Fruit fly (Drosophila melanogaster) Kc167 (cell line): ENCODE measurements around the gene PDZ-GEF.

Experiments used
- Myc ChIP-seq: fragments of >200 bp; optimal IDR thresholded peaks from 2 replicates; lab custom pipeline; 2017; ENCODE audit warnings: missing external identifiers
- Sin3A ChIP-seq: fragments of >200 bp; optimal IDR thresholded peaks from 2 replicates; lab custom pipeline; 2018; ENCODE audit warnings: missing external identifiers
- h ChIP-seq: fragments of >200 bp; optimal IDR thresholded peaks from 3 replicates; lab custom pipeline; 2018; ENCODE audit warnings: missing external identifiers
- insv ChIP-seq: fragments of >200 bp; optimal IDR thresholded peaks from 3 replicates; lab custom pipeline; 2018; ENCODE audit warnings: missing external identifiers
- psq ChIP-seq: fragments of >200 bp; optimal IDR thresholded peaks from 2 replicates; lab custom pipeline; 2017; ENCODE audit warnings: missing external identifiers
- ttk ChIP-seq: sonication (Bioruptor generic); optimal IDR thresholded peaks from 2 replicates; lab custom pipeline; 2017; ENCODE audit warnings: missing external identifiers

PDZ-GEF gene

DNA sequence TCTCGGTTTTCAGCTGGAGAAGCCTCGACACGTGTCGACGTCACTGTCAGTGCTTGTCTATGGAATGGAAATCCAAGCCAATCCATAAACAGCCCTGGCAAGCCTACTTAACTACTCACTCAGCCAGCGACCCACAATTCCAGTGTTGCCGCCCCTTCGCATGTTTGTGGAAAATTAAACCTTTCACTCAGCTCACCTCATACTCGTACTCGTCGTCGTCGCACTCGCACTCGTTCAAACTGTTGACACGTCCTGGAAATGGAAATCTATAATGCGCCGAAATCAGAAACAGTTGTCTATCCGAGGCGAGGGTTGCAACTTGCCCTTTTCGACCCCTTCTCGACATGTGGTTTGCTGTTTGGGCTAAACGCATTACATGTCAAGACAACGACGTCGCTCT is 4.5 kb upstream of the PDZ-GEF start:
- TF ChIP-seq psq (lab: Kevin White, UChicago) (no peak), Sin3A (lab: Kevin White, UChicago) (no peak), insv (lab: Kevin White, UChicago) (no peak)

DNA sequence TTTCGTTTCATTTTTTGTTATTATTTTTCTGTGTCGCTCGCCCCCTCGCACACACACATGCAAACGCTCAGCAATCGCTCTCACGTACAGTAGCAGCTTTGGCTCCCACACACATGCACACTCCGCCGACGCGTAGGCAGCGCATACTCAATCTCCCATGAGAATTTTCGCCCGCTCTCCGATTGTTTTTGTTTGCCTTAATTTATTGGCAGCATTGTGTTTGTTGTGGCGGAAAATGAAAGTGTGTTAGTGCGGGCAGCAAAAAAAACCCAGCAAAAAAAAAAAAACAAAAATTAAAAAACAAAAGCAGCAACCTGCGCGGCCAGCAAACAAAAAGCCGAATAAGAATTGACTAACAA is 798 bp downstream of the PDZ-GEF start:
- TF ChIP-seq insv (lab: Kevin White, UChicago) (no peak), Myc (no peak), Sin3A (lab: Kevin White, UChicago) (no peak), ttk (lab: Kevin White, UChicago) (no peak)

- TF ChIP-seq Myc (no peak), Sin3A (lab: Kevin White, UChicago) (no peak), h (lab: Kevin White, UChicago) (no peak), ttk (lab: Kevin White, UChicago) (no peak), insv (lab: Kevin White, UChicago) (no peak), psq (lab: Kevin White, UChicago) (no peak)
Observed at dm6 chr2L:6337843-6338366, 14.3 kb downstream of the PDZ-GEF start.

dm6 chr2L:6338367-6338975 is 14.9 kb downstream of the PDZ-GEF start, which contains the start of the genes Pez and Cpr:
Gene Pez, minus strand, starts transcription at chr2L:6338671.
Gene Cpr, plus strand, starts transcription at chr2L:6338836.
- no peak for TF ChIP-seq Myc

- no peak for TF ChIP-seq ttk (lab: Kevin White, UChicago)
- no peak for TF ChIP-seq insv (lab: Kevin White, UChicago)
Observed at dm6 chr2L:6339010-6339897, 15.7 kb downstream of the PDZ-GEF start.

- no peak for TF ChIP-seq Myc
- TF ChIP-seq Sin3A (lab: Kevin White, UChicago) = no peak
- no peak for TF ChIP-seq insv (lab: Kevin White, UChicago)
- TF ChIP-seq h (lab: Kevin White, UChicago) = no peak
- no peak for TF ChIP-seq psq (lab: Kevin White, UChicago)
- no peak for TF ChIP-seq ttk (lab: Kevin White, UChicago)
Observed at dm6 chr2L:6340222-6340725, 16.7 kb downstream of the PDZ-GEF start.

DNA sequence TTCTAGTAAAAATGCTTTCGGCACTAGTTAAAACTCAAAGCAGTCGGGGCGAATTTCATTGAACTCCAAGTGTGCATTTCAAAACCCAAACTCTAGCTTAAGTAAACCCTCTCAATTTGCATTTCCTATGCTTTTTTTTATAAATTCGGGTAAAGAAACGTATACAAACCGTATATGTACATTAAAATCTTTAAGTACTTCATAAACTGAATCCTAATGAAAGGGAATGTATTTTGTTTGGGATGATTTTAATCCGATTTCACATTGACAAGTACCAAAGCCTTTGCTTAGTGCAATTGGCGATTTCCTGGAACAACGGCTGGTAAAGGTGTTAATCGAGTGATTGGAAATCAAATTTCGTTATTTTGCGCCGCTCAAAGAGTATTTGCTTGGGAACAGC is 17.7 kb downstream of the PDZ-GEF start:
- no peak for TF ChIP-seq ttk (lab: Kevin White, UChicago)
- no peak for TF ChIP-seq insv (lab: Kevin White, UChicago)

- TF ChIP-seq ttk (lab: Kevin White, UChicago) (no peak), Sin3A (lab: Kevin White, UChicago) (no peak), h (lab: Kevin White, UChicago) (no peak), Myc (no peak), psq (lab: Kevin White, UChicago) (no peak), insv (lab: Kevin White, UChicago) (no peak)
Observed at dm6 chr2L:6343084-6343873, 19.7 kb downstream of the PDZ-GEF start.

DNA sequence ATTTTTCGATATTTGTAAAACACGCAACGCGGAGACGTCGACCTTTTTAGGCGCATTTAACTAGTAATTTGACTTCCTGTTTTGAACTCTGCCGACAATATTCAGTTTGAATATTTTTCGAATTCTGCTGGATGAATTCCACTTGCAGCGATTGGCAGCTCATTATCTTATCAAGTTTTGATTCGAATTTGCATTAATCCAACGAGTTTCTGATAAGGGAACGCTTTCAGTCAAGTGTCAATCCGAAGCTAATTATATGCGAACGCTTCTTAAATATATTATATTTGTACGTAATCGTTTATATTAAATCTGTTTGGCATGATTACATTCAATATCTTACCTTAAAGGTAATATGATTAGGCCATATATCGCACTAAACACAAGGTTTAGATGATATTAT is 24.8 kb downstream of the PDZ-GEF start, which contains the start of gene CG9497:
Gene CG9497 (minus strand): TSS at position 101 of the 400 bp plus-strand sequence.
- TF ChIP-seq insv (lab: Kevin White, UChicago) (no peak), Myc (no peak), h (lab: Kevin White, UChicago) (no peak), ttk (lab: Kevin White, UChicago) (no peak), Sin3A (lab: Kevin White, UChicago) (no peak), psq (lab: Kevin White, UChicago) (no peak)

DNA sequence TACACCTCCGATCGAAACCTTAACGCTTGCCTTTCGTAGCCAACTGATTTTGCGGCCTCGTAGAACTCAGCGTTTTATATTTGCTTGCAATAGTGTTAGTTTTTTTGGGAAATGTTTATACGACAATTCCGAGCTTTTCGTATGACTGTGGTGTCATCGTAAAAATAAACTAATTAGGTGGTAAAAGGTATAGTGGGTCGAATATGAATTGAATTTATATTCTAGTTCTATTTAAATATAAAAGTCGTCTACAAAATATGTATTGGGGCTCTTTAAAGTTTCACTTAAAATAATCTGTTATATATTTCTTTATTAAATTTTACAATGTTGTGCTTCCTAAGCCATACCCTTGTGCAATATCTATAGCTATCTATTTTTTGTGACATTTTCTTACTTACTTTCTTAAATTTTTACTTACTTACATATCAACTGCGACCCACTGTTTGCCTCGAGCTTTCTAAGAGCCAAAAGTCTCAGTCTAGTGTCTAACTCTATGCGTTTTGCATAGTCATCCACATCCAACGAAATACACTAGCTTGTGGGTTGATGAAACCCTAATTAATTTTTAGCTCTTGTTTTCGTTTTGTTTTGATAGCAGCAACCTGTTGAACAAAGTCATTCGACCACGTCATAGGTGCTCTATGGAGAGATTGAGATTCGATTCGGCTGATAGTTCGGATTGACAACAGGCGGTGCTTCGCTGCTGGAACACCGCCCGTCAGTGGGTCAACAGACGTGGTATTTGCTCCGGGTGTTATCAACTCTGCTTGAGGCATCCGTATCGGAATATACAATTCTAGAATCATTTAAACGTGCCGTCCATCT is 27.6 kb downstream of the PDZ-GEF start, which contains the start of gene CG9498:
Gene CG9498 (minus strand): TSS at position 51 of the 825 bp plus-strand sequence.
- TF ChIP-seq insv (lab: Kevin White, UChicago) (no peak), psq (lab: Kevin White, UChicago) (no peak), Sin3A (lab: Kevin White, UChicago) (no peak), h (lab: Kevin White, UChicago) (no peak), ttk (lab: Kevin White, UChicago) (no peak), Myc (no peak)

- TF ChIP-seq Myc (no peak), psq (lab: Kevin White, UChicago) (no peak), insv (lab: Kevin White, UChicago) (no peak), h (lab: Kevin White, UChicago) (no peak), ttk (lab: Kevin White, UChicago) (no peak), Sin3A (lab: Kevin White, UChicago) (no peak)
Observed at dm6 chr2L:6351809-6352182, 28.2 kb downstream of the PDZ-GEF start.
